Worm (Caenorhabditis elegans): Measurements from ENCODE around the gene srw-32.

ce11 chrV:17538279-17538896 lies 29.8 kb downstream of the srw-32 start, which contains the start of gene C18D4.6:
- TF ChIP-seq lin-35 (GFP tag; optimal IDR thresholded peaks at IDR 0.05) (peak in 1 of 3 experiments; percentile 22), snpc-1.1 (tag; optimal IDR thresholded peaks at IDR 0.05; ENCODE audit: insufficient read depth) (no peak), B0336.3 (GFP tag; IDR thresholded peaks at IDR 0.05) (no peak), nfyb-1 (GFP tag; IDR thresholded peaks at IDR 0.05) (no peak), unc-62 (GFP tag; optimal IDR thresholded peaks at IDR 0.05) (no peak), nhr-80 (tag; optimal IDR thresholded peaks at IDR 0.05) (no peak), fkh-3 (tag; optimal IDR thresholded peaks at IDR 0.05) (no peak), aptf-2 (GFP tag; conservative IDR thresholded peaks at IDR 0.05) (no peak), D2030.7 (GFP tag; IDR thresholded peaks at IDR 0.05) (no peak)
